Fruit fly (Drosophila melanogaster): ENCODE data around the gene RpS2.

dm6 chr2L:9908468-9908967 lies 11.2 kb upstream of the RpS2 start, which contains the start of gene CG13124:
- TF ChIP-seq CG8478 (optimal IDR thresholded peaks at IDR 0.05) (no peak), CTCF (optimal IDR thresholded peaks at IDR 0.05) (no peak)
